Fruit fly (Drosophila melanogaster) whole organism: ENCODE measurements around the gene CG32815.

Experiments
- Dll ChIP-seq: fragments of >200 bp; optimal IDR thresholded peaks from 2 replicates; lab custom pipeline; 2017
- EcR ChIP-seq, 2 experiments: fragments of >200 bp; optimal IDR thresholded peaks; 2 replicates each; lab custom pipeline; 2017; ENCODE audit warnings: missing biosample characterization in 2 of 2, missing genetic modification characterization in 2 of 2, missing genetic modification reagents in 2 of 2
- pan ChIP-seq: fragments of >200 bp; optimal IDR thresholded peaks from 2 replicates; lab custom pipeline; 2017
- psq ChIP-seq: fragments of >200 bp; optimal IDR thresholded peaks from 2 replicates; lab custom pipeline; 2017
- usp ChIP-seq: fragments of >200 bp; optimal IDR thresholded peaks from 2 replicates; lab custom pipeline; 2017; ENCODE audit warnings: missing biosample characterization, missing genetic modification characterization, mixed read lengths

- TF ChIP-seq psq (lab: Kevin White, UChicago) (no peak), EcR (GFP tag; optimal IDR thresholded peaks at IDR 0.05; lab: Kevin White, UChicago) (no peak), pan (lab: Kevin White, UChicago) (no peak), usp (no peak), Dll (no peak)
Measured at dm6 chrX:933997-934396, 1.7 kb downstream of the CG32815 start.
